Worm (Caenorhabditis elegans) whole organism, early embryonic: ENCODE results near the gene Y25C1A.8.

ENCODE experiments used
- B0310.2 ChIP-seq: sonication (generic microtip); optimal IDR thresholded peaks from 2 replicates; lab custom pipeline; 2016; ENCODE audit warnings: mild to moderate bottlenecking, missing genetic modification characterization, missing compliant biosample characterization
- F13C5.2 ChIP-seq: sonication (generic microtip); optimal IDR thresholded peaks from 2 replicates; lab custom pipeline; 2017; ENCODE audit warnings: mild to moderate bottlenecking, missing genetic modification characterization, inconsistent platforms, missing compliant biosample characterization
- aly-1 ChIP-seq: sonication (generic microtip); optimal IDR thresholded peaks from 2 replicates; lab custom pipeline; 2016; ENCODE audit warnings: missing genetic modification characterization, missing compliant biosample characterization
- ama-1 ChIP-seq: fragments of 150-350 bp; optimal IDR thresholded peaks from 2 replicates; lab custom pipeline; 2014
- ceh-13 ChIP-seq: fragments of 200-800 bp; sonication (Bioruptor generic); optimal IDR thresholded peaks from 2 replicates; lab custom pipeline; 2018; ENCODE audit warnings: mild to moderate bottlenecking, missing genetic modification characterization, missing compliant biosample characterization
- ceh-36 ChIP-seq: sonication (generic microtip); optimal IDR thresholded peaks from 2 replicates; lab custom pipeline; 2016; ENCODE audit warnings: missing genetic modification characterization, inconsistent platforms, missing compliant biosample characterization
- ets-7 ChIP-seq: sonication (generic microtip); optimal IDR thresholded peaks from 2 replicates; lab custom pipeline; 2016; ENCODE audit warnings: missing genotype, missing genetic modification characterization, missing compliant biosample characterization
- flt-1 ChIP-seq: fragments of 200-800 bp; sonication (Bioruptor generic); IDR thresholded peaks from 2 replicates; pipeline ENCODE4 v1.3.6; 2022; ENCODE audit warnings: missing genetic modification characterization, missing compliant biosample characterization
- hmbx-1 ChIP-seq: sonication (generic microtip); optimal IDR thresholded peaks from 2 replicates; lab custom pipeline; 2016; ENCODE audit warnings: mild to moderate bottlenecking, missing genetic modification characterization, missing compliant biosample characterization
- hmg-4 ChIP-seq: fragments of 200-800 bp; sonication (Bioruptor generic); optimal IDR thresholded peaks from 2 replicates; lab custom pipeline; 2018; ENCODE audit warnings: mild to moderate bottlenecking, missing genetic modification characterization, missing compliant biosample characterization
- hnd-1 ChIP-seq: sonication (generic microtip); optimal IDR thresholded peaks from 2 replicates; lab custom pipeline; 2016; ENCODE audit warnings: missing genetic modification characterization, missing compliant biosample characterization
- pes-1 ChIP-seq: fragments of 200-800 bp; sonication (Bioruptor generic); IDR thresholded peaks from 2 replicates; pipeline ENCODE4 v1.3.6; 2022; ENCODE audit warnings: missing genetic modification reagents, missing genetic modification characterization, missing compliant biosample characterization
- scrt-1 ChIP-seq: fragments of 200-800 bp; sonication (Bioruptor generic); IDR thresholded peaks from 2 replicates; pipeline ENCODE4 v1.3.6; 2022; ENCODE audit warnings: missing genetic modification characterization, missing compliant biosample characterization
- sea-1 ChIP-seq: fragments of 200-800 bp; sonication (Bioruptor generic); conservative IDR thresholded peaks from 2 replicates; pipeline ENCODE4 v1.3.6; 2022; ENCODE audit warnings: missing genetic modification characterization, missing compliant biosample characterization
- tbx-11 ChIP-seq: fragments of 200-800 bp; sonication (Bioruptor generic); IDR thresholded peaks from 2 replicates; pipeline ENCODE4 v1.3.6; 2022; ENCODE audit warnings: missing genetic modification characterization, missing compliant biosample characterization
- tbx-37 ChIP-seq: fragments of 200-800 bp; sonication (Bioruptor generic); conservative IDR thresholded peaks from 2 replicates; pipeline ENCODE4 v1.3.6; 2022; ENCODE audit warnings: missing genetic modification reagents, missing genetic modification characterization, missing compliant biosample characterization
- tra-4 ChIP-seq: sonication (generic microtip); optimal IDR thresholded peaks from 2 replicates; lab custom pipeline; 2017; ENCODE audit warnings: missing genetic modification characterization, missing compliant biosample characterization

Y25C1A.8 gene

DNA sequence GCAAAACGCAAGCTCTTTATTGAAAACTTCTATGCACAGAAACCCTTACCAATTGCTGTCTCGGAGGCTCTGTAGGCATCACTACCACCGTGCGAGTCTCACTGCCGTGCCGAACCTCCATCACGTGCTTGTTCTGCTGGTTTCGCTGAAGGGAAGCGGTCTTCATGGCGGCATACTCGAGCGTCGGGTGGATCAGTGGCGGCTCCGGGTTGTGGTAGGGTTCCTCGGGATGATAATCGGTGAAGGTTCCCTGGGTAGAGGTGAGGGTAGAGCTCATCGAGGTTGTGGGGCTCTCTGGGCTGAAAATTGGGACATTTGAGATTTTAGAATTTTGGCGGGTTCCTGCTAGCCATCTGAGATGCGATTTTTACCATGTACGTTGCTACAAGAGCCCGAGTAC is 23.9 kb downstream of the Y25C1A.8 start:
- TF ChIP-seq ama-1 (lab: Kevin White, UChicago): no peak
- TF ChIP-seq hnd-1 (tag; lab: Kevin White, UChicago): no peak
- TF ChIP-seq sea-1: no peak
- TF ChIP-seq pes-1 (GFP tag; lab: Robert Waterston, UW): no peak
- no peak for TF ChIP-seq tbx-11 (GFP tag; lab: Robert Waterston, UW)
- TF ChIP-seq ets-7 (tag; lab: Kevin White, UChicago): no peak
- TF ChIP-seq F13C5.2 (tag; lab: Kevin White, UChicago): no peak
- TF ChIP-seq tbx-37 (GFP tag; lab: Robert Waterston, UW): no peak
- no peak for TF ChIP-seq ceh-13 (GFP tag; lab: Kevin White, UChicago)
- TF ChIP-seq B0310.2 (tag; lab: Kevin White, UChicago): no peak
- TF ChIP-seq hmbx-1: no peak
- TF ChIP-seq scrt-1: no peak
- no peak for TF ChIP-seq aly-1
- TF ChIP-seq ceh-36 (tag; lab: Kevin White, UChicago): no peak
- no peak for TF ChIP-seq flt-1 (GFP tag; lab: Robert Waterston, UW)
- no peak for TF ChIP-seq tra-4 (tag; lab: Kevin White, UChicago)
- TF ChIP-seq hmg-4 (GFP tag; lab: Kevin White, UChicago): no peak

- no peak for TF ChIP-seq pes-1 (GFP tag; lab: Robert Waterston, UW)
- TF ChIP-seq tbx-11 (GFP tag; lab: Robert Waterston, UW): no peak
- TF ChIP-seq ceh-36 (tag; lab: Kevin White, UChicago): no peak
- TF ChIP-seq tbx-37 (GFP tag; lab: Robert Waterston, UW): no peak
- TF ChIP-seq B0310.2 (tag; lab: Kevin White, UChicago): no peak
- TF ChIP-seq aly-1: no peak
- no peak for TF ChIP-seq hnd-1 (tag; lab: Kevin White, UChicago)
- TF ChIP-seq ceh-13 (GFP tag; lab: Kevin White, UChicago): no peak
- TF ChIP-seq hmbx-1: no peak
- no peak for TF ChIP-seq scrt-1
- no peak for TF ChIP-seq sea-1
- TF ChIP-seq ama-1 (lab: Kevin White, UChicago): no peak
- no peak for TF ChIP-seq F13C5.2 (tag; lab: Kevin White, UChicago)
- no peak for TF ChIP-seq tra-4 (tag; lab: Kevin White, UChicago)
- TF ChIP-seq hmg-4 (GFP tag; lab: Kevin White, UChicago): no peak
Observed at ce11 chrII:3051332-3051731, 25.4 kb downstream of the Y25C1A.8 start.

DNA sequence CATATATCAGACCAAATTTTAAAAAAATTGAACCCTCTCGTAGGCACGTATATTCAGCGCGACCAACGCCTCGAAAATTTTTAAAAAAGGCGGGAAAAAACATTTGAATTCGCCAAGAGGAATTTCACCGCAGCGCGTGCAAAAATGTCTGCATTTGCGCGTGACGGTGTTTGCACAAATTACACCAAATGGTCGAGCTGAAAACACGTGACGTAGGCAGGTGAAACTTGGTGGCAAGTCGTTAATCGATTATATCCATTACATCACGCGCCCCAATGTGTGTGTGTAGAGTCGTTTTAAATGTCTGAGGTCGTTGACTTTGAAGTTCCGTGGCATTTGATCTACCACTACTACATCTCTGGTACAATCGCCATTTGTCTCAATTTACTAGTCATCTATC is 26.1 kb downstream of the Y25C1A.8 start, which contains the start of gene sri-31:
Gene sri-31 (plus strand): TSS at position 301 of the 400 bp plus-strand sequence.
- no peak for TF ChIP-seq ama-1 (lab: Kevin White, UChicago)
- TF ChIP-seq ceh-13 (GFP tag; lab: Kevin White, UChicago): no peak
- TF ChIP-seq tra-4 (tag; lab: Kevin White, UChicago): no peak
- no peak for TF ChIP-seq hnd-1 (tag; lab: Kevin White, UChicago)
- TF ChIP-seq sea-1: no peak
- no peak for TF ChIP-seq scrt-1
- no peak for TF ChIP-seq pes-1 (GFP tag; lab: Robert Waterston, UW)

ce11 chrII:3048989-3049388 is 27.8 kb downstream of the Y25C1A.8 start:
- TF ChIP-seq tra-4 (tag; lab: Kevin White, UChicago) (no peak), ceh-36 (tag; lab: Kevin White, UChicago) (peak; percentile 87), hmbx-1 (no peak)

- no peak for TF ChIP-seq sea-1
- no peak for TF ChIP-seq aly-1
- TF ChIP-seq ama-1 (lab: Kevin White, UChicago): no peak
- TF ChIP-seq flt-1 (GFP tag; lab: Robert Waterston, UW): no peak
- TF ChIP-seq ets-7 (tag; lab: Kevin White, UChicago): no peak
- no peak for TF ChIP-seq pes-1 (GFP tag; lab: Robert Waterston, UW)
- no peak for TF ChIP-seq B0310.2 (tag; lab: Kevin White, UChicago)
- no peak for TF ChIP-seq tbx-37 (GFP tag; lab: Robert Waterston, UW)
Observed at ce11 chrII:3048378-3048777, 28.4 kb downstream of the Y25C1A.8 start, which contains the start of gene sri-28. Gene sri-28 (plus strand): TSS chrII:3048678.

DNA sequence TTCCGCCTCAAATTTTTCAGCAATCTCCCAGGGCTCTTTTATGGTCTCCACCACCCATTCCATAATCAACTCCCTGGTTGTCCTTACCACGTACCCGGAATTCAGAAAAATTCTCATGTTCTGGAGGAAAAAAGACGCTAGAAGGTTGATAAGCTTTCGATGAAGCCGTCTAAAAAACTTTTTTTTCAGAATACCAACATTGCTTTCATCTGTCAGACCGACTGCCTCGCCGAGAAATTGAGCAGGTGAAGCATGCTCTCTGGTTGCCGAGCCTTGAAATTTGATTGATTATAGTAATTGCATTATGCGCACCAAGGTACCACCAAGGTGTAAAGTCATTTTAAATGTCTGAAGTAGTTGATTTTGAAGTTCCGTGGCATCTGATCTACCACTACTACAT is 30.9 kb downstream of the Y25C1A.8 start, which contains the start of gene sri-30:
Gene sri-30 (plus strand): TSS at position 301 of the 400 bp plus-strand sequence.
- TF ChIP-seq hnd-1 (tag; lab: Kevin White, UChicago): no peak

ce11 chrII:3045422-3045821 is 31.3 kb downstream of the Y25C1A.8 start:
- no peak for TF ChIP-seq ceh-36 (tag; lab: Kevin White, UChicago)
- TF ChIP-seq sea-1: no peak
- TF ChIP-seq tbx-11 (GFP tag; lab: Robert Waterston, UW): no peak
- TF ChIP-seq F13C5.2 (tag; lab: Kevin White, UChicago): no peak
- no peak for TF ChIP-seq hmg-4 (GFP tag; lab: Kevin White, UChicago)
- no peak for TF ChIP-seq ama-1 (lab: Kevin White, UChicago)
- TF ChIP-seq pes-1 (GFP tag; lab: Robert Waterston, UW): no peak

ce11 chrII:3044023-3044422 is 32.7 kb downstream of the Y25C1A.8 start, which contains the start of gene sri-29:
Gene sri-29 (plus strand): TSS chrII:3044323.
- TF ChIP-seq ceh-36 (tag; lab: Kevin White, UChicago) (no peak), pes-1 (GFP tag; lab: Robert Waterston, UW) (no peak), tbx-11 (GFP tag; lab: Robert Waterston, UW) (no peak), scrt-1 (no peak)
